Worm (Caenorhabditis elegans) whole organism, mixed stage, embryonic: ENCODE results near the gene dbn-1.

Experiments
- bed-3 ChIP-seq: fragments of 200-800 bp; sonication (Bioruptor generic); optimal IDR thresholded peaks from 3 replicates; lab custom pipeline; 2018; ENCODE audit warnings: mild to moderate bottlenecking, missing genetic modification characterization, moderate library complexity, missing compliant biosample characterization
- blmp-1 ChIP-seq: fragments of 150-350 bp; optimal IDR thresholded peaks from 2 replicates; lab custom pipeline; 2014; ENCODE audit warnings: missing biosample characterization, missing genetic modification characterization
- ceh-39 ChIP-seq: fragments of 150-350 bp; optimal IDR thresholded peaks from 2 replicates; lab custom pipeline; 2014; ENCODE audit warnings: missing biosample characterization, missing genetic modification characterization
- ceh-83 ChIP-seq: fragments of 200-800 bp; sonication (Bioruptor generic); optimal IDR thresholded peaks from 2 replicates; lab custom pipeline; 2018; ENCODE audit warnings: mild to moderate bottlenecking, missing genetic modification characterization, missing compliant biosample characterization
- ces-1 ChIP-seq: fragments of 150-350 bp; optimal IDR thresholded peaks from 2 replicates; lab custom pipeline; 2014; ENCODE audit warnings: missing biosample characterization, missing genetic modification reagents, missing genetic modification characterization
- elt-1 ChIP-seq: sonication (generic microtip); optimal IDR thresholded peaks from 2 replicates; lab custom pipeline; 2017; ENCODE audit warnings: missing genetic modification characterization, mild to moderate bottlenecking, missing compliant biosample characterization, antibody characterized with exemption, moderate library complexity, borderline replicate concordance; ENCODE audit not compliant: insufficient read depth
- elt-3 ChIP-seq: fragments of 150-350 bp; optimal IDR thresholded peaks from 2 replicates; lab custom pipeline; 2014; ENCODE audit warnings: missing biosample characterization, missing genetic modification characterization
- flh-1 ChIP-seq: fragments of 200-800 bp; sonication (Bioruptor generic); optimal IDR thresholded peaks from 2 replicates; lab custom pipeline; 2018; ENCODE audit warnings: mild to moderate bottlenecking, missing genetic modification characterization, moderate library complexity, missing compliant biosample characterization
- hlh-1 ChIP-seq: fragments of 150-350 bp; optimal IDR thresholded peaks from 2 replicates; lab custom pipeline; 2014; ENCODE audit warnings: missing biosample characterization, missing genetic modification reagents, missing genetic modification characterization
- lin-13 ChIP-seq: fragments of 150-350 bp; optimal IDR thresholded peaks from 2 replicates; lab custom pipeline; 2014; ENCODE audit warnings: missing biosample characterization, missing genetic modification characterization
- lin-32 ChIP-seq: fragments of 200-800 bp; sonication (Bioruptor generic); optimal IDR thresholded peaks from 2 replicates; lab custom pipeline; 2018; ENCODE audit warnings: mild to moderate bottlenecking, missing genetic modification characterization, missing compliant biosample characterization
- lsy-2 ChIP-seq: fragments of 150-350 bp; optimal IDR thresholded peaks from 2 replicates; lab custom pipeline; 2014; ENCODE audit warnings: missing biosample characterization, missing genetic modification characterization
- mep-1 ChIP-seq: fragments of 150-350 bp; optimal IDR thresholded peaks from 2 replicates; lab custom pipeline; 2017; ENCODE audit warnings: missing biosample characterization, missing genetic modification reagents, missing genetic modification characterization, inconsistent platforms
- mls-2 ChIP-seq: sonication (generic microtip); optimal IDR thresholded peaks from 2 replicates; lab custom pipeline; 2016; ENCODE audit warnings: mild to moderate bottlenecking, missing genetic modification characterization, moderate library complexity, missing compliant biosample characterization
- nhr-12 ChIP-seq: fragments of 150-350 bp; optimal IDR thresholded peaks from 2 replicates; lab custom pipeline; 2014; ENCODE audit warnings: missing biosample characterization, missing genetic modification characterization
- nhr-2 ChIP-seq: fragments of 150-350 bp; optimal IDR thresholded peaks from 2 replicates; lab custom pipeline; 2014; ENCODE audit warnings: missing biosample characterization, missing genetic modification characterization
- nhr-237 ChIP-seq: fragments of 150-350 bp; optimal IDR thresholded peaks from 2 replicates; lab custom pipeline; 2014; ENCODE audit warnings: missing biosample characterization, missing genetic modification characterization
- nhr-76 ChIP-seq: sonication (generic microtip); optimal IDR thresholded peaks from 2 replicates; lab custom pipeline; 2017; ENCODE audit warnings: missing biosample characterization, missing genetic modification characterization
- pha-4 ChIP-seq: fragments of 150-350 bp; optimal IDR thresholded peaks from 2 replicates; lab custom pipeline; 2018; ENCODE audit warnings: missing biosample characterization, missing genetic modification reagents, missing genetic modification characterization
- sptf-1 ChIP-seq: sonication (generic microtip); optimal IDR thresholded peaks from 2 replicates; lab custom pipeline; 2017; ENCODE audit warnings: mild to moderate bottlenecking, missing genetic modification characterization, moderate library complexity, missing compliant biosample characterization
- unc-120 ChIP-seq: sonication (generic microtip); optimal IDR thresholded peaks from 2 replicates; lab custom pipeline; 2017; ENCODE audit warnings: missing genetic modification characterization, missing compliant biosample characterization; ENCODE audit not compliant: poor library complexity, severe bottlenecking
- unc-39 ChIP-seq: fragments of 150-350 bp; optimal IDR thresholded peaks from 2 replicates; lab custom pipeline; 2014; ENCODE audit warnings: missing biosample characterization, missing genetic modification characterization
- unc-62 ChIP-seq: fragments of 150-350 bp; optimal IDR thresholded peaks from 2 replicates; lab custom pipeline; 2014; ENCODE audit warnings: missing biosample characterization, missing genetic modification reagents, missing genetic modification characterization
- ztf-11 ChIP-seq: fragments of 150-350 bp; optimal IDR thresholded peaks from 2 replicates; lab custom pipeline; 2014; ENCODE audit warnings: missing biosample characterization, missing genetic modification characterization

Gene dbn-1

ce11 chrIII:13771145-13771544 is 9.3 kb upstream of the dbn-1 start, which contains the start of the genes cyk-4 and pdr-1:
Gene cyk-4 (minus strand): TSS chrIII:13771224.
Gene pdr-1 (plus strand): TSS chrIII:13771513.
- TF ChIP-seq nhr-237 = peak; percentile 2
- TF ChIP-seq lsy-2 (tag; lab: Kevin White, UChicago) = peak; percentile 67
- TF ChIP-seq ceh-39 (tag; lab: Kevin White, UChicago) = peak; percentile 23
- peak; percentile 12 for TF ChIP-seq sptf-1 (tag; lab: Kevin White, UChicago)
- peak; percentile 49 for TF ChIP-seq mep-1 (tag; lab: Kevin White, UChicago)
- TF ChIP-seq hlh-1 = peak; percentile 5
- TF ChIP-seq pha-4 (tag; lab: Kevin White, UChicago) = peak; percentile 45
- no peak for TF ChIP-seq nhr-12 (tag; lab: Kevin White, UChicago)
- peak; percentile 48 for TF ChIP-seq lin-13 (tag; lab: Kevin White, UChicago)
- no peak for TF ChIP-seq unc-62 (GFP tag; lab: Kevin White, UChicago)

ce11 chrIII:13770017-13770416 is 8.1 kb upstream of the dbn-1 start:
- TF ChIP-seq flh-1 = no peak
- no peak for TF ChIP-seq ceh-83 (GFP tag; lab: Kevin White, UChicago)
- no peak for TF ChIP-seq blmp-1 (tag; lab: Kevin White, UChicago)
- no peak for TF ChIP-seq hlh-1
- TF ChIP-seq bed-3 (GFP tag; lab: Kevin White, UChicago) = no peak
- TF ChIP-seq mls-2 (tag; lab: Kevin White, UChicago) = no peak
- TF ChIP-seq pha-4 (tag; lab: Kevin White, UChicago) = no peak
- TF ChIP-seq nhr-76 (tag; lab: Kevin White, UChicago) = no peak
- TF ChIP-seq unc-39 (tag; lab: Kevin White, UChicago) = no peak
- no peak for TF ChIP-seq ces-1 (GFP tag; lab: Kevin White, UChicago)
- TF ChIP-seq elt-1 (tag; lab: Kevin White, UChicago) = no peak

- TF ChIP-seq unc-62 (GFP tag; lab: Kevin White, UChicago) (no peak), sptf-1 (tag; lab: Kevin White, UChicago) (no peak), hlh-1 (peak; percentile 84), mep-1 (tag; lab: Kevin White, UChicago) (peak; percentile 24), nhr-12 (tag; lab: Kevin White, UChicago) (no peak)
Observed at ce11 chrIII:13768074-13768662, 6.3 kb upstream of the dbn-1 start, which contains the start of gene rml-1. Gene rml-1 (minus strand): TSS chrIII:13768092.

ce11 chrIII:13766704-13767323 is 4.9 kb upstream of the dbn-1 start:
- no peak for TF ChIP-seq ceh-39 (tag; lab: Kevin White, UChicago)
- TF ChIP-seq hlh-1 = peak; percentile 1

ce11 chrIII:13765782-13766181 is 3.9 kb upstream of the dbn-1 start:
- TF ChIP-seq elt-3 (tag; lab: Kevin White, UChicago) (no peak), ceh-39 (tag; lab: Kevin White, UChicago) (no peak), ztf-11 (no peak), lin-32 (GFP tag; lab: Kevin White, UChicago) (no peak)

ce11 chrIII:13763260-13764112 is 1.6 kb upstream of the dbn-1 start:
- TF ChIP-seq unc-120 (tag; lab: Kevin White, UChicago) (no peak), lin-13 (tag; lab: Kevin White, UChicago) (no peak), mls-2 (tag; lab: Kevin White, UChicago) (peak; percentile 17), bed-3 (GFP tag; lab: Kevin White, UChicago) (no peak), ceh-39 (tag; lab: Kevin White, UChicago) (no peak), nhr-2 (no peak)
